Worm (Caenorhabditis elegans): ENCODE results near the gene Y79H2A.3.

DNA sequence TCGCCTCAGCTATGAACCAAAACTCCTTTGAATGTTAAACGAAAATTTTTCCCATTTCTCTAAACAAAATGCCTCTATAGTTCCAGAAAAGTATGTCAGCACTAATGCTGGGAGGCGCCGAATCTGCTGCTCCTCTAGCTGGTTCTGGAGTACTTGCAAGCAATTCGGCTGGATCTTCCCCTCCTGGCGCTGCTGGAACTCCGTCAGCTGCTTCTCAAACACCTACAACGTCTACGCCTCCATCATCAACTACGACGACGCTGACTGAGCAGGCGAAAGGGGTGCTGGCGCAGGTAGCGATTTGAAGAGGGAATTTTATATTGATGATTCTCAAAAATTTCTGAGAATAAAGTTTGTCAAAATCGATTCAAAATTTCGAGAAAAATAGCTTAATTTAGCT, 69.6 kb downstream of the Y79H2A.3 start:
- no peak for TF ChIP-seq nhr-12 (tag; optimal IDR thresholded peaks at IDR 0.05)
- no peak for TF ChIP-seq rnt-1 (tag; optimal IDR thresholded peaks at IDR 0.05)
- no peak for TF ChIP-seq lin-13 (GFP tag; optimal IDR thresholded peaks at IDR 0.05)
- no peak for TF ChIP-seq ztf-11 (tag; optimal IDR thresholded peaks at IDR 0.05)
- no peak for TF ChIP-seq nhr-90 (tag; optimal IDR thresholded peaks at IDR 0.05; ENCODE audit: poor library complexity)
- no peak for TF ChIP-seq dpl-1 (GFP tag; optimal IDR thresholded peaks at IDR 0.05)
- no peak for TF ChIP-seq unc-62 (GFP tag; optimal IDR thresholded peaks at IDR 0.05)
- no peak for TF ChIP-seq tbx-2 (tag; optimal IDR thresholded peaks at IDR 0.05)
- no peak for TF ChIP-seq ceh-63 (GFP tag; optimal IDR thresholded peaks at IDR 0.05)
- TF ChIP-seq nhr-76 (tag; optimal IDR thresholded peaks at IDR 0.05) = no peak

Measured in whole organism, L1 larva.